Fruit fly (Drosophila melanogaster) whole organism, embryonic: ENCODE results near the gene CG15414.
A peak's percentile ranks its signal among the peaks of the same experiment; 100 is the strongest.

ENCODE experiments used
- Abd-B ChIP-seq: fragments of 200-800 bp; sonication (Bioruptor generic); optimal IDR thresholded peaks from 2 replicates; lab custom pipeline; 2018; ENCODE audit warnings: missing biosample characterization, mild to moderate bottlenecking, missing genetic modification characterization, moderate library complexity
- Atf3 ChIP-seq: fragments of 200-800 bp; sonication (Bioruptor generic); optimal IDR thresholded peaks from 3 replicates; lab custom pipeline; 2016; ENCODE audit warnings: missing biosample characterization, missing genetic modification characterization
- BEAF-32 ChIP-seq: fragments of 200-800 bp; sonication (Bioruptor generic); optimal IDR thresholded peaks from 3 replicates; lab custom pipeline; 2017; ENCODE audit warnings: missing biosample characterization, missing genetic modification characterization, mild to moderate bottlenecking, moderate library complexity, missing genetic modification reagents
- Bgb ChIP-seq: fragments of 200-800 bp; sonication (Bioruptor generic); IDR thresholded peaks from 2 replicates; pipeline ENCODE4 v1.3.6; 2022; ENCODE audit warnings: missing biosample characterization, missing genetic modification characterization; ENCODE audit not compliant: partially characterized antibody
- CG11093 ChIP-seq: fragments of 200-800 bp; sonication (Bioruptor generic); IDR thresholded peaks from 3 replicates; pipeline ENCODE4 v1.3.6; 2022; ENCODE audit warnings: missing biosample characterization, missing genetic modification characterization
- CG12155 ChIP-seq: fragments of 200-800 bp; sonication (Bioruptor generic); optimal IDR thresholded peaks from 3 replicates; lab custom pipeline; 2016; ENCODE audit warnings: missing biosample characterization, missing genetic modification characterization
- CG12659 ChIP-seq: fragments of 200-800 bp; sonication (Bioruptor generic); optimal IDR thresholded peaks from 3 replicates; lab custom pipeline; 2017; ENCODE audit warnings: mild to moderate bottlenecking, missing biosample characterization, missing genetic modification reagents, missing genetic modification characterization
- CG14710 ChIP-seq: fragments of 200-800 bp; sonication (Bioruptor generic); optimal IDR thresholded peaks from 3 replicates; lab custom pipeline; 2019; ENCODE audit warnings: missing biosample characterization, mild to moderate bottlenecking, missing genetic modification characterization, moderate library complexity
- CG2712 ChIP-seq: fragments of 200-800 bp; optimal IDR thresholded peaks from 3 replicates; lab custom pipeline; 2019; ENCODE audit warnings: missing biosample characterization, mild to moderate bottlenecking, missing genetic modification characterization, moderate library complexity
- CG3065 ChIP-seq: fragments of 200-800 bp; sonication (Bioruptor generic); optimal IDR thresholded peaks from 2 replicates; lab custom pipeline; 2016; ENCODE audit warnings: missing biosample characterization, missing genetic modification characterization
- CG31388 ChIP-seq: fragments of 200-800 bp; sonication (Bioruptor generic); optimal IDR thresholded peaks from 2 replicates; lab custom pipeline; 2016; ENCODE audit warnings: missing biosample characterization, missing genetic modification characterization
- CG3995 ChIP-seq: fragments of 200-800 bp; sonication (Bioruptor generic); optimal IDR thresholded peaks from 3 replicates; lab custom pipeline; 2016; ENCODE audit warnings: missing biosample characterization, missing genetic modification characterization
- CG4820 ChIP-seq: fragments of 200-800 bp; sonication (Bioruptor generic); optimal IDR thresholded peaks from 3 replicates; lab custom pipeline; 2016; ENCODE audit warnings: missing biosample characterization, missing genetic modification characterization
- CG9797 ChIP-seq: fragments of 200-800 bp; sonication (Bioruptor generic); optimal IDR thresholded peaks from 3 replicates; lab custom pipeline; 2018; ENCODE audit warnings: missing biosample characterization, mild to moderate bottlenecking, missing genetic modification characterization
- Deaf1 ChIP-seq: fragments of 200-800 bp; optimal IDR thresholded peaks from 3 replicates; lab custom pipeline; 2019; ENCODE audit warnings: missing biosample characterization, mild to moderate bottlenecking, missing genetic modification characterization, moderate library complexity
- Dp ChIP-seq: fragments of 200-800 bp; sonication (Bioruptor generic); optimal IDR thresholded peaks from 2 replicates; lab custom pipeline; 2018; ENCODE audit warnings: missing biosample characterization, mild to moderate bottlenecking, missing genetic modification characterization, moderate library complexity
- E2f2 ChIP-seq: fragments of 200-800 bp; sonication (Bioruptor generic); IDR thresholded peaks from 2 replicates; pipeline ENCODE4 v1.3.6; 2022; ENCODE audit warnings: missing biosample characterization, missing genetic modification characterization
- HmgD ChIP-seq: fragments of 200-800 bp; sonication (Bioruptor generic); optimal IDR thresholded peaks from 3 replicates; lab custom pipeline; 2016; ENCODE audit warnings: missing biosample characterization, missing genetic modification characterization
- Lhr ChIP-seq: fragments of 200-800 bp; sonication (Bioruptor generic); optimal IDR thresholded peaks from 3 replicates; lab custom pipeline; 2017; ENCODE audit warnings: mild to moderate bottlenecking, missing biosample characterization, missing genetic modification reagents, missing genetic modification characterization
- MBD-R2 ChIP-seq: fragments of 200-800 bp; sonication (Bioruptor generic); IDR thresholded peaks from 2 replicates; pipeline ENCODE4 v1.3.6; 2022; ENCODE audit warnings: missing biosample characterization, missing genetic modification characterization
- MESR4 ChIP-seq: fragments of 200-800 bp; sonication (Bioruptor generic); optimal IDR thresholded peaks from 2 replicates; lab custom pipeline; 2018; ENCODE audit warnings: missing biosample characterization, mild to moderate bottlenecking, missing genetic modification characterization, moderate library complexity
- Max ChIP-seq: fragments of 200-800 bp; sonication (Bioruptor generic); optimal IDR thresholded peaks from 2 replicates; lab custom pipeline; 2016; ENCODE audit warnings: missing biosample characterization, mild to moderate bottlenecking, missing genetic modification characterization
- NK7.1 ChIP-seq: fragments of 200-800 bp; sonication (Bioruptor generic); optimal IDR thresholded peaks from 3 replicates; lab custom pipeline; 2016; ENCODE audit warnings: missing biosample characterization, missing genetic modification characterization
- Pdp1 ChIP-seq, 2 experiments: fragments of 200-800 bp; sonication (Bioruptor generic); optimal IDR thresholded peaks; 3 replicates each; lab custom pipeline; 2016; ENCODE audit warnings: missing biosample characterization in 2 of 2, missing genetic modification characterization in 2 of 2, mild to moderate bottlenecking in 1 of 2, moderate library complexity in 1 of 2
- Ptx1 ChIP-seq: fragments of 200-800 bp; sonication (Bioruptor generic); IDR thresholded peaks from 2 replicates; pipeline ENCODE4 v1.3.6; 2022; ENCODE audit warnings: missing biosample characterization, missing genetic modification characterization
- Sry-β ChIP-seq: fragments of 200-800 bp; sonication (Bioruptor generic); optimal IDR thresholded peaks from 2 replicates; lab custom pipeline; 2018; ENCODE audit warnings: missing biosample characterization, mild to moderate bottlenecking, missing genetic modification characterization, moderate library complexity
- Sry-δ ChIP-seq: fragments of 200-800 bp; sonication (Bioruptor generic); optimal IDR thresholded peaks from 2 replicates; lab custom pipeline; 2016; ENCODE audit warnings: missing biosample characterization, missing genetic modification characterization
- ap ChIP-seq: fragments of 200-800 bp; sonication (Bioruptor generic); IDR thresholded peaks from 2 replicates; pipeline ENCODE4 v1.3.6; 2022; ENCODE audit warnings: missing biosample characterization, missing genetic modification characterization
- bcd ChIP-seq: fragments of 200-800 bp; sonication (Bioruptor generic); optimal IDR thresholded peaks from 2 replicates; lab custom pipeline; 2017; ENCODE audit warnings: missing biosample characterization, mild to moderate bottlenecking, missing genetic modification characterization
- cad ChIP-seq: fragments of >200 bp; optimal IDR thresholded peaks from 2 replicates; lab custom pipeline; 2017; ENCODE audit warnings: missing biosample characterization, missing genetic modification characterization
- dmrt11E ChIP-seq: fragments of 200-800 bp; sonication (Bioruptor generic); optimal IDR thresholded peaks from 3 replicates; lab custom pipeline; 2018; ENCODE audit warnings: missing biosample characterization, mild to moderate bottlenecking, missing genetic modification characterization, moderate library complexity
- dmrt99B ChIP-seq: fragments of 200-800 bp; sonication (Bioruptor generic); optimal IDR thresholded peaks from 2 replicates; lab custom pipeline; 2018; ENCODE audit warnings: missing biosample characterization, mild to moderate bottlenecking, missing genetic modification characterization, moderate library complexity
- exex ChIP-seq: fragments of 200-800 bp; sonication (Bioruptor generic); optimal IDR thresholded peaks from 4 replicates; lab custom pipeline; 2018; ENCODE audit warnings: missing biosample characterization, mild to moderate bottlenecking, missing genetic modification characterization, moderate library complexity
- fru ChIP-seq: fragments of >200 bp; optimal IDR thresholded peaks from 2 replicates; lab custom pipeline; 2017
- ftz-f1 ChIP-seq: fragments of 200-800 bp; sonication (Bioruptor generic); optimal IDR thresholded peaks from 2 replicates; lab custom pipeline; 2016; ENCODE audit warnings: missing biosample characterization, missing genetic modification characterization
- gfzf ChIP-seq: fragments of 200-800 bp; sonication (Bioruptor generic); optimal IDR thresholded peaks from 2 replicates; lab custom pipeline; 2016; ENCODE audit warnings: missing biosample characterization, mild to moderate bottlenecking, missing genetic modification characterization, moderate library complexity
- grn ChIP-seq: fragments of 200-800 bp; sonication (Bioruptor generic); optimal IDR thresholded peaks from 3 replicates; lab custom pipeline; 2017; ENCODE audit warnings: missing biosample characterization, missing genetic modification characterization
- gsb-n ChIP-seq: fragments of 200-800 bp; sonication (Bioruptor generic); optimal IDR thresholded peaks from 3 replicates; lab custom pipeline; 2018; ENCODE audit warnings: missing biosample characterization, mild to moderate bottlenecking, missing genetic modification characterization
- her ChIP-seq: fragments of 200-800 bp; sonication (Bioruptor generic); optimal IDR thresholded peaks from 2 replicates; lab custom pipeline; 2016; ENCODE audit warnings: missing biosample characterization, missing genetic modification characterization
- ind ChIP-seq: fragments of 200-800 bp; sonication (Bioruptor generic); optimal IDR thresholded peaks from 3 replicates; lab custom pipeline; 2016; ENCODE audit warnings: missing biosample characterization, missing genetic modification characterization
- nerfin-2 ChIP-seq: fragments of 200-800 bp; sonication (Bioruptor generic); IDR thresholded peaks from 2 replicates; pipeline ENCODE4 v1.3.6; 2022; ENCODE audit warnings: missing biosample characterization, missing genetic modification characterization; ENCODE audit not compliant: partially characterized antibody
- onecut ChIP-seq: fragments of 200-800 bp; sonication (Bioruptor generic); IDR thresholded peaks from 2 replicates; pipeline ENCODE4 v1.3.6; 2022; ENCODE audit warnings: missing biosample characterization, missing genetic modification characterization
- p53 ChIP-seq: fragments of 200-800 bp; sonication (Bioruptor generic); optimal IDR thresholded peaks from 2 replicates; lab custom pipeline; 2016; ENCODE audit warnings: missing biosample characterization, missing genetic modification characterization
- phol ChIP-seq: fragments of 200-800 bp; sonication (Bioruptor generic); optimal IDR thresholded peaks from 3 replicates; lab custom pipeline; 2018; ENCODE audit warnings: missing biosample characterization, mild to moderate bottlenecking, missing genetic modification characterization, moderate library complexity
- pzg ChIP-seq: fragments of 200-800 bp; sonication (Bioruptor generic); optimal IDR thresholded peaks from 3 replicates; lab custom pipeline; 2018; ENCODE audit warnings: missing biosample characterization, mild to moderate bottlenecking, missing genetic modification characterization, moderate library complexity
- stwl ChIP-seq: fragments of 200-800 bp; sonication (Bioruptor generic); optimal IDR thresholded peaks from 3 replicates; lab custom pipeline; 2018; ENCODE audit warnings: missing biosample characterization, mild to moderate bottlenecking, missing genetic modification characterization, moderate library complexity
- zen2 ChIP-seq: fragments of 200-800 bp; sonication (Bioruptor generic); IDR thresholded peaks from 3 replicates; pipeline ENCODE4 v1.3.6; 2022; ENCODE audit warnings: missing biosample characterization, missing genetic modification characterization; ENCODE audit not compliant: partially characterized antibody

Gene CG15414

dm6 chr2L:3452286-3452685, 38.6 kb downstream of the CG15414 start, which contains the start of gene CG12795 (continued):
- peak; percentile 64 for TF ChIP-seq CG9797 (GFP tag; lab: Kevin White, UChicago)
- no peak for TF ChIP-seq HmgD (GFP tag; lab: Kevin White, UChicago)
- no peak for TF ChIP-seq CG3065 (GFP tag; lab: Kevin White, UChicago)
- TF ChIP-seq phol = peak; percentile 16
- TF ChIP-seq MESR4 (GFP tag; lab: Kevin White, UChicago) = peak; percentile 83
- TF ChIP-seq Ptx1 = no peak
- TF ChIP-seq MBD-R2 (GFP tag; lab: Robert Waterston, UW) = peak; percentile 47; the same call in 1 of the 2 replicates
- TF ChIP-seq Dp (GFP tag; lab: Kevin White, UChicago) = peak; percentile 12
- no peak for TF ChIP-seq cad (GFP tag; lab: Kevin White, UChicago)
- TF ChIP-seq stwl (tag; lab: Kevin White, UChicago) = peak; percentile 69
- no peak for TF ChIP-seq CG4820 (GFP tag; lab: Kevin White, UChicago)
- TF ChIP-seq p53 (GFP tag; lab: Kevin White, UChicago) = no peak
- peak; percentile 25 for TF ChIP-seq CG2712 (tag; lab: Kevin White, UChicago)
- TF ChIP-seq CG14710 (tag; lab: Kevin White, UChicago) = peak; percentile 32
- TF ChIP-seq, all 482 proteins: peak for 18

DNA sequence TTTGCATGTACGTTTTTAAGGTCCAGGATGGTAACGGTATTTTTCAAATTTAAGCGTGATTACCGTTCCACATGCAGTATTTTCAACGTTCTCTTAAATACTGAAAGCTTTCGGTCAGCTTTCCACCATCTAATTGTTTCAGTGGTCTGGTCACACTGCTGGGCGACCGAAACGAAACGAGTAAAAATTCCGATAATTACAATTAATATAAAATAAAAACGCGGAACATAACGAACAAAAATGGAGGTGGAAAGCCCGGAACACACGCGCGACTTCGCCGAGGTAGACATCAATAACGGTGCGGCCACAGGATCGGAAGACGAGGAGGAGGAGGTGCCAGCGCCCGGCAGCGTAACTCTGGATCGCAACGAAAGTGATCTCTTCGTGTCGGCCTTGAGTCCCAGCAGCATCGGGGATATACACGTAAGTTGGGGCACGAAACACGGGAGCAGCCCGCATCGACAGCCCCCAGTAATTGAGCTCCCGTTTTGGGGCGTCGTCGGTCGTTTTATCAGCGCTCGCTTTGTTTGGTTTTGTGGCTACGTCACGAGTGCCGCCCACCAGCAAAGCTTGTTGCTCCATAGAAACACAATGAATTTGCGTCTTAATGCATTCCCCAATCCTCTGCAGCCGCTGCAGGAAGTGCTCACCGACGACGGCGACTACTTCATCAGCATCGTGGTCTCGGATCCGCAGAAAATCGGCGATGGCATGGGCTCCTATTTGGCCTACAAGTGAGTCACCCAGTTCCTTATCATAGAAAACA, 41.1 kb downstream of the CG15414 start, which contains the start of gene Snx1:
TSS of gene Snx1 (plus strand) at position 129 of the 766 bp plus-strand sequence.
- TF ChIP-seq pzg (peak; percentile 71), CG12659 (peak; percentile 49), Sry-δ (GFP tag; lab: Kevin White, UChicago) (no peak), Abd-B (peak; percentile 35), MESR4 (GFP tag; lab: Kevin White, UChicago) (peak; percentile 54), her (GFP tag; lab: Kevin White, UChicago) (no peak), Bgb (GFP tag; lab: Robert Waterston, UW) (peak; percentile 8; the same call in 1 of the 2 replicates), E2f2 (GFP tag; lab: Robert Waterston, UW) (peak; percentile 35; the same call in 1 of the 2 replicates), Sry-β (GFP tag; lab: Kevin White, UChicago) (no peak), CG31388 (no peak), ftz-f1 (peak; percentile 60), CG12155 (GFP tag; lab: Kevin White, UChicago) (peak; percentile 18), ind (GFP tag; lab: Kevin White, UChicago) (no peak), p53 (GFP tag; lab: Kevin White, UChicago) (no peak), zen2 (GFP tag; lab: Robert Waterston, UW) (no peak), ap (GFP tag; lab: Robert Waterston, UW) (no peak), onecut (0 out of 2 replicates have a peak, but pooled peaks have one; percentile 4), Max (GFP tag; lab: Kevin White, UChicago) (no peak), nerfin-2 (GFP tag; lab: Robert Waterston, UW) (no peak), Pdp1 (GFP tag; optimal IDR thresholded peaks at IDR 0.05; lab: Kevin White, UChicago) (peak in 1 of 2 experiments; percentile 4), Atf3 (GFP tag; lab: Kevin White, UChicago) (no peak), MBD-R2 (GFP tag; lab: Robert Waterston, UW) (peak; percentile 67), bcd (GFP tag; lab: Kevin White, UChicago) (no peak), Deaf1 (tag; lab: Kevin White, UChicago) (peak; percentile 84), dmrt11E (no peak), exex (peak; percentile 53), BEAF-32 (peak; percentile 29), gsb-n (tag; lab: Kevin White, UChicago) (peak; percentile 67), NK7.1 (GFP tag; lab: Kevin White, UChicago) (no peak), Lhr (GFP tag; lab: Kevin White, UChicago) (peak; percentile 20), dmrt99B (tag; lab: Kevin White, UChicago) (no peak), CG11093 (GFP tag; lab: Robert Waterston, UW) (no peak), fru (lab: Kevin White, UChicago) (no peak), gfzf (peak; percentile 75), grn (no peak), CG3995 (GFP tag; lab: Kevin White, UChicago) (peak; percentile 92)
